Fruit fly (Drosophila melanogaster) S2 (cell line): ENCODE data around the gene CG33700.

Experiments
- CG8478 ChIP-seq: fragments of >200 bp; optimal IDR thresholded peaks from 2 replicates; lab custom pipeline; 2018
- CTCF ChIP-seq, 2 experiments: fragments of >200 bp; optimal IDR thresholded peaks; 2 replicates each; lab custom pipeline; 2018

DNA sequence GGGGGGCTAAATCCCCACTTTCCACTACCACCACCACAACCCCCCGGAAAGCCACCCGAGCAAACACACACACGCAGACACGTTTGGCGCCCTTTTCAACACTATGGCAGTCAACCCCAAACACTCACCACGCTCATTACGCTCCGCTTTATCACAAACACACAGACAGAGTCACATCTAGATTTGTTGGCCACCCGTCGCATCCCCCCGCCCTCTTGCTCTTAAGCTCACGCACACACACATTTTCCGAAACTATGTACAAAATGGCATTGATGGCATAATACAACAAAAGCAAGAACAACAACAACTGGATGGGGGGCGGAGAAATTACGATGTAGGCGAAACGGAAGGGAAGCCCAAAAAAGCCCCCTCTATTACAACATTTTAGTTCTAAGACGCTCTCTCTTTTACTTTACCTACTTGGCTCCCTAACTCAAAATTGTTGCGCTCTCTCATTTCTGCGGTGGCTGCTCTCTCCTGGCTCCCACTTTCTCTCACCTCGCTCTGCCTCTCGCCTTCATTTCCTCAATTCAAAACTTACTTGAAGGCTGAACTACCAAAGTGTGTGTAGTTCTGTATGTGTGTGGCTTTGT is 59.6 kb downstream of the CG33700 start:
- TF ChIP-seq CG8478 (lab: Kevin White, UChicago) (no peak), CTCF (optimal IDR thresholded peaks at IDR 0.05; lab: Kevin White, UChicago) (no peak)
